Worm (Caenorhabditis elegans) whole organism, L4/young adult: ENCODE data around the gene F23H12.7.

ENCODE experiments used
- W03F9.2 ChIP-seq: fragments of 150-350 bp; optimal IDR thresholded peaks from 2 replicates; lab custom pipeline; 2014; ENCODE audit warnings: missing biosample characterization, missing genetic modification characterization
- dao-5 ChIP-seq: sonication (generic microtip); optimal IDR thresholded peaks from 2 replicates; lab custom pipeline; 2016; ENCODE audit warnings: missing genotype, missing genetic modification characterization, moderate library complexity, missing compliant biosample characterization
- him-1 ChIP-seq: sonication (generic microtip); optimal IDR thresholded peaks from 2 replicates; lab custom pipeline; 2016; ENCODE audit warnings: missing genotype, missing genetic modification reagents, missing genetic modification characterization, missing compliant biosample characterization

ce11 chrV:12404544-12404943 is 33.1 kb downstream of the F23H12.7 start, which contains the start of gene K01D12.9:
- TF ChIP-seq W03F9.2 (tag; lab: Kevin White, UChicago) (no peak), dao-5 (tag; lab: Kevin White, UChicago) (no peak), him-1 (no peak)
